Worm (Caenorhabditis elegans) whole organism, midembryonic: Measurements from ENCODE around the gene syx-2.

Source experiments
- T22C8.4 ChIP-seq: fragments of 200-800 bp; sonication (Bioruptor generic); IDR thresholded peaks from 2 replicates; pipeline ENCODE4 v1.3.6; 2022; ENCODE audit warnings: missing genetic modification characterization, missing compliant biosample characterization
- cog-1 ChIP-seq: sonication (generic microtip); optimal IDR thresholded peaks from 2 replicates; lab custom pipeline; 2016; ENCODE audit warnings: missing genetic modification characterization, missing compliant biosample characterization
- flt-1 ChIP-seq: fragments of 200-800 bp; sonication (Bioruptor generic); IDR thresholded peaks from 2 replicates; pipeline ENCODE4 v1.3.6; 2022; ENCODE audit warnings: missing genetic modification characterization, missing compliant biosample characterization
- klf-2 ChIP-seq: fragments of 200-800 bp; sonication (Bioruptor generic); conservative IDR thresholded peaks from 2 replicates; pipeline ENCODE4 v1.3.6; 2022; ENCODE audit warnings: missing genetic modification reagents, missing genetic modification characterization, missing compliant biosample characterization
- med-1 ChIP-seq: sonication (generic microtip); optimal IDR thresholded peaks from 2 replicates; lab custom pipeline; 2017; ENCODE audit warnings: missing genetic modification characterization, mild to moderate bottlenecking, missing compliant biosample characterization, antibody characterized with exemption, missing genetic modification reagents; ENCODE audit not compliant: insufficient read depth
- ref-1 ChIP-seq: fragments of 200-800 bp; sonication (Bioruptor generic); conservative IDR thresholded peaks from 2 replicates; pipeline ENCODE4 v1.3.6; 2022; ENCODE audit warnings: missing genetic modification reagents, missing genetic modification characterization, missing compliant biosample characterization
- tab-1 ChIP-seq: fragments of 200-800 bp; sonication (Bioruptor generic); IDR thresholded peaks from 2 replicates; pipeline ENCODE4 v1.3.6; 2022; ENCODE audit warnings: missing genetic modification characterization, missing compliant biosample characterization
- ztf-23 ChIP-seq: fragments of 200-800 bp; sonication (Bioruptor generic); IDR thresholded peaks from 2 replicates; pipeline ENCODE4 v1.3.6; 2022; ENCODE audit warnings: missing genetic modification reagents, missing genetic modification characterization, missing compliant biosample characterization
- ztf-29 ChIP-seq: fragments of 200-800 bp; sonication (Bioruptor generic); IDR thresholded peaks from 2 replicates; pipeline ENCODE4 v1.3.6; 2022; ENCODE audit warnings: missing genetic modification reagents, missing genetic modification characterization, missing compliant biosample characterization

Gene syx-2

DNA sequence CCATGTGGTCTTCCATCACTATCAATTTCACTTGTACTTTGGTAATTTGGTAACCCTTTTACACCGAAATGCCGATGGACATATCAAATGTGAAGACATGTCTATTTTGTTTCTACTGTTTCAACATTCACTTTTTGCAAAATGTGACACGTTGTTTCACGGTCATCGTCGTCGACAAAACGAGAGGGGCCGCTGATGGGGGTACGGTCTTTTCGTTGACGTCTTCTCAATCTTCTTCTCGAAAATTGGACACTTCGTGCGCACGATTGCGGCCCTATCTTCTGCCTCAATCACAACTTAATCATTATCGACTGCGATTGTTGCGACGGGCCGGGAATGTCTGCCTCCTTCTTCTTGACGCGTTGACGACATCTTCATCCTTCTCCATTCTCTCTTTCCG, 23.2 kb upstream of the syx-2 start:
- TF ChIP-seq T22C8.4 (GFP tag; lab: Robert Waterston, UW) (no peak), klf-2 (GFP tag; lab: Robert Waterston, UW) (no peak), ztf-29 (GFP tag; lab: Robert Waterston, UW) (no peak), cog-1 (tag; lab: Kevin White, UChicago) (no peak), med-1 (GFP tag; lab: Kevin White, UChicago) (no peak), ztf-23 (no peak), tab-1 (GFP tag; lab: Robert Waterston, UW) (no peak), flt-1 (no peak), ref-1 (GFP tag; lab: Robert Waterston, UW) (no peak)

DNA sequence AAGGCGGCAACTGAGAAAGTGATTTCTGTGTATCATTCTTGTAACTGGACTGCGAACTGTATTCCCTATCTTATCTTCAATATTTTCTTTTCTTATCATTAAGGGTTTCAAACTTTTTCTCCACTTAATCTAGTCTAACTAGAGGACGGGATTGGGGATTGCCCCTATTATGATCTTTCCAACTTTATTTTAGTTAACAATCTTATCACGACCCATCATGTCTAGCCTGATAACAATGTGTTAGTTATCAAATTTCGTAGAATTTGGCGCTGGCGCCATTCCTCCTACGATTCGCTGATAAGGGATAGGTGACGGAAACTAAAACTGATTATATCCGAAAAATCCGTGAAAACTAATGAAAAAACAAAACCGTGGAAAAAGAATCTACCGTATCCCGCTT, 22.6 kb upstream of the syx-2 start:
- TF ChIP-seq ztf-23 (no peak), ref-1 (GFP tag; lab: Robert Waterston, UW) (no peak), tab-1 (GFP tag; lab: Robert Waterston, UW) (no peak), klf-2 (GFP tag; lab: Robert Waterston, UW) (no peak), med-1 (GFP tag; lab: Kevin White, UChicago) (no peak), ztf-29 (GFP tag; lab: Robert Waterston, UW) (no peak), flt-1 (no peak), T22C8.4 (GFP tag; lab: Robert Waterston, UW) (no peak), cog-1 (tag; lab: Kevin White, UChicago) (no peak)

DNA sequence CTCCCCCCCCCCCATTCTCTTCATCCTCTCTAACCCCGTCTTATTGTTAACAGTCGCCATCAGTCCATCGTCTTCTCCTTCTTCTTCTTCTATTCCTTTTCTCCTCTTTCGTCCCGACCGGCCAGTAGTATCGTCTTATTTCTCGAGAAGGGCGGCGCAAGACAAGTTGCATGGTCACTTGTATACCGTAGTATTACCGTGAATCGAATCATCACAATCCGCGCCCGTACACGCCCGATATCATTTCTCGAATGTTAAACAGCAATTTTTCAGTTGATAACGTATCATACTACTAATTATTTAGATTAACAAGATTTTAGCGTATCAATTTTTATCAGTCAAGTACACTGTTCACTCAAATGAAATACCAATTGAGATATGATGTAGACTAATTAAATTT, 22.0 kb upstream of the syx-2 start:
- no peak for TF ChIP-seq med-1 (GFP tag; lab: Kevin White, UChicago)
- TF ChIP-seq ref-1 (GFP tag; lab: Robert Waterston, UW) = no peak
- no peak for TF ChIP-seq ztf-23
- no peak for TF ChIP-seq tab-1 (GFP tag; lab: Robert Waterston, UW)
- no peak for TF ChIP-seq ztf-29 (GFP tag; lab: Robert Waterston, UW)
- TF ChIP-seq T22C8.4 (GFP tag; lab: Robert Waterston, UW) = no peak
- no peak for TF ChIP-seq flt-1
- TF ChIP-seq klf-2 (GFP tag; lab: Robert Waterston, UW) = no peak
- TF ChIP-seq cog-1 (tag; lab: Kevin White, UChicago) = no peak

- TF ChIP-seq ztf-23 = no peak
- no peak for TF ChIP-seq klf-2 (GFP tag; lab: Robert Waterston, UW)
- TF ChIP-seq tab-1 (GFP tag; lab: Robert Waterston, UW) = no peak
- TF ChIP-seq flt-1 = no peak
- no peak for TF ChIP-seq med-1 (GFP tag; lab: Kevin White, UChicago)
- TF ChIP-seq T22C8.4 (GFP tag; lab: Robert Waterston, UW) = no peak
Observed at ce11 chrX:13939388-13939787, 20.6 kb upstream of the syx-2 start.

DNA sequence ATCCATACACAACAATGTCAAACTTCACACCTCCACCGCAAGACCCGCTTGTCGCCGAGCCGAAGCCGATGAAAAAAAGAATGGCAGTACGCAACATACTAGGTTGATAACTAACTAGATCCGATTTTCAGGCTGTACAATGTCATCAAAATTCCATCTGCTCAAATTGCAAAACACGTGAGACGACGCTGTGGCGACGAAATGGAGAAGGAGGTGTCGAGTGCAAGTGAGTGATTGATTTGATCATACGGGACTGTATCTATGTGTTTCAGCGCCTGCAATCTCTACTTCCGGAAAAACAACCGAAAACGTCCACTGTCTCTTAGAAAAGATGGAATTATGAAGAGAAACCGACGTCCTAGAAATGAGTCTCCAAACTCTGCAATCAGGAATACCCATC, 19.7 kb upstream of the syx-2 start:
- TF ChIP-seq cog-1 (tag; lab: Kevin White, UChicago) = no peak
- no peak for TF ChIP-seq med-1 (GFP tag; lab: Kevin White, UChicago)
- TF ChIP-seq klf-2 (GFP tag; lab: Robert Waterston, UW) = no peak
- TF ChIP-seq ztf-23 = no peak
- no peak for TF ChIP-seq ztf-29 (GFP tag; lab: Robert Waterston, UW)
- no peak for TF ChIP-seq tab-1 (GFP tag; lab: Robert Waterston, UW)

DNA sequence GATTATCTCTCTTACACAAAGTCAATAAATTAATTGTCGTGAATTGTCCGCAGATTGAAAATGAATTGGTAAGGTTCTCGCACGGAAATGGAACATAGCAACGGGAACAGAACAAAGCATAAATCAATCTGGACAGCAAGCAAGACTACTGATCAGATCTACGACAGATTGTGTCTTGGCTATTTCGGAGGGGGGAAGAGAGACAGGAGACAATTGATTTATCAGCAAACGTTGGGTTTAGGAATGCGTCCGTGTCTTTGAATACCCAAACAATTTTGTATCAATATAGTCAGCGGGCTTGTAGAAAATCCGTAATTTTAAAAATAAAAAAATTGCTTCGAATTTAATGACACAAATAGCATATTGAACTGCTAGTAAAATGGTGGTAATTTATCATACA, 18.7 kb upstream of the syx-2 start:
- TF ChIP-seq ztf-29 (GFP tag; lab: Robert Waterston, UW) = no peak
- no peak for TF ChIP-seq cog-1 (tag; lab: Kevin White, UChicago)
- TF ChIP-seq med-1 (GFP tag; lab: Kevin White, UChicago) = no peak
- TF ChIP-seq flt-1 = no peak
- TF ChIP-seq ztf-23 = no peak
- TF ChIP-seq ref-1 (GFP tag; lab: Robert Waterston, UW) = no peak
- TF ChIP-seq T22C8.4 (GFP tag; lab: Robert Waterston, UW) = no peak
- no peak for TF ChIP-seq tab-1 (GFP tag; lab: Robert Waterston, UW)
- no peak for TF ChIP-seq klf-2 (GFP tag; lab: Robert Waterston, UW)

DNA sequence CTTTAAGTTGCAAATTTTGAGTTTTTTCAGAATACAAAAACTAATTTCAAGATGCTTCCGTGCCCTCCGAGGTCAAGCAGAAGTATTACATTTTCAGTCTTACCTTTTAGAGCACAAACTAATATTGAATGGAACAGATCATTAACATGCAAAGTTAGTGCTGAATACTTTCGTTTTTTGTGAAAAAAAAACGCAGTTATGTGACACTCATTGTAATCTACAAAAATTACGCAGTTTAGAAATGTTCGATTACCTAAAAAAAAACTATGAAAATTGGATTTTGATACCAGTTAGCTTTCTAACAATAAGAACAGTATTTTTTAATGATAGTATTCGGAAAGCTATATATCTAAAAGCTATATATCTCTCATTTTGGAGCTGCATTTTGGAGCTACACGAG, 18.1 kb upstream of the syx-2 start:
- TF ChIP-seq tab-1 (GFP tag; lab: Robert Waterston, UW) = no peak
- TF ChIP-seq ztf-23 = no peak
- no peak for TF ChIP-seq klf-2 (GFP tag; lab: Robert Waterston, UW)
- TF ChIP-seq cog-1 (tag; lab: Kevin White, UChicago) = no peak
- no peak for TF ChIP-seq flt-1
- no peak for TF ChIP-seq ref-1 (GFP tag; lab: Robert Waterston, UW)
- no peak for TF ChIP-seq med-1 (GFP tag; lab: Kevin White, UChicago)
- TF ChIP-seq ztf-29 (GFP tag; lab: Robert Waterston, UW) = no peak
- TF ChIP-seq T22C8.4 (GFP tag; lab: Robert Waterston, UW) = no peak

DNA sequence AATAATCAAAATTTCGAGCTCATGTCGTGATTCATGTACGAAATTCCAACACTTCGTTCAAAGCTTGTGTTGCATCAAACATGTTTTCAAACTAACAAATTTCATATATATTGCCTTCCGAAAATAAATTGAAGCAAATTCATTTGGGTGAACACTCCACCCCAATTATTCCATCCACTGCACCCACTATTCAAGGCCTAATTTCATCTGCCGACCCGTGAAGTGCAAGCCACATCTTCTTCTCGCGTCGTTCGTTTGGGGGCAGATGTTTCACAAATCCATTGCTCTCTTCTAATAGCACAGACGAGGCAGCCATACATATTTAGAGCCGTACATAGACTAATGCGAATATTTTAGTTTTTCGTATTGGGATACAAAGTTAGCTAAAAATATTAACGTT, 15.8 kb upstream of the syx-2 start:
- TF ChIP-seq tab-1 (GFP tag; lab: Robert Waterston, UW) (no peak), flt-1 (no peak)

DNA sequence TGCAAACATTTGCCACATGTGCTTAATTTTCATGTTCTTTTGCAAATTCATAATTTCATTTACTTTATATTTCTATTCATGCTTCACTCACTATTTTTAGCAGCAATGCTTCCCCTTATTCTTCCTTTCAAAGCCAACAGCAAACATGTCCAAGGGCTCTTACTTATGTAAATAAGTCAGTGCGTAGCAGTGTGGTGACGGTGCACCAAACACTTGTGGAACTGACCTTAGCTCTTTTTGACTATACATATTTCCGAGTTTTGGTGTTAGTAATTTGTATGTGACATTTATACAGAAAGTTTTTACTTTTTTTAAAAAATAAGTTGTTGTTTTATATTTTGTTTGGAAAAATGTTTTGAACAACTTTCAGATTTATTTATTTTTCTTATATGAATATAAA, 14.9 kb upstream of the syx-2 start:
- TF ChIP-seq T22C8.4 (GFP tag; lab: Robert Waterston, UW) (no peak), tab-1 (GFP tag; lab: Robert Waterston, UW) (no peak), klf-2 (GFP tag; lab: Robert Waterston, UW) (no peak), ref-1 (GFP tag; lab: Robert Waterston, UW) (no peak), ztf-29 (GFP tag; lab: Robert Waterston, UW) (no peak), flt-1 (no peak), cog-1 (tag; lab: Kevin White, UChicago) (no peak), ztf-23 (no peak)

ce11 chrX:13945524-13945923, 14.4 kb upstream of the syx-2 start:
- TF ChIP-seq flt-1 = peak; percentile 61
- no peak for TF ChIP-seq T22C8.4 (GFP tag; lab: Robert Waterston, UW)
- TF ChIP-seq ztf-23 = peak; percentile 74; the same call in 1 of the 2 replicates
- peak; percentile 23 for TF ChIP-seq cog-1 (tag; lab: Kevin White, UChicago)
- no peak for TF ChIP-seq med-1 (GFP tag; lab: Kevin White, UChicago)
